Fruit fly (Drosophila melanogaster) Kc167 (cell line): ENCODE data around the gene Men.

Source experiments
- Myc ChIP-seq: fragments of >200 bp; optimal IDR thresholded peaks from 2 replicates; lab custom pipeline; 2017; ENCODE audit warnings: missing external identifiers
- Sin3A ChIP-seq: fragments of >200 bp; optimal IDR thresholded peaks from 2 replicates; lab custom pipeline; 2018; ENCODE audit warnings: missing external identifiers
- h ChIP-seq: fragments of >200 bp; optimal IDR thresholded peaks from 3 replicates; lab custom pipeline; 2018; ENCODE audit warnings: missing external identifiers
- insv ChIP-seq: fragments of >200 bp; optimal IDR thresholded peaks from 3 replicates; lab custom pipeline; 2018; ENCODE audit warnings: missing external identifiers
- psq ChIP-seq: fragments of >200 bp; optimal IDR thresholded peaks from 2 replicates; lab custom pipeline; 2017; ENCODE audit warnings: missing external identifiers
- ttk ChIP-seq: sonication (Bioruptor generic); optimal IDR thresholded peaks from 2 replicates; lab custom pipeline; 2017; ENCODE audit warnings: missing external identifiers

The Men gene

dm6 chr3R:12722392-12722914 lies at the start of gene Men:
Gene Men, minus strand, starts transcription at chr3R:12722442.
- TF ChIP-seq insv = no peak
- no peak for TF ChIP-seq h
- TF ChIP-seq psq (lab: Kevin White, UChicago) = no peak
- TF ChIP-seq Sin3A = no peak
- no peak for TF ChIP-seq Myc (lab: Kevin White, UChicago)
- no peak for TF ChIP-seq ttk (lab: Kevin White, UChicago)

- TF ChIP-seq Myc (lab: Kevin White, UChicago) = no peak
- TF ChIP-seq psq (lab: Kevin White, UChicago) = no peak
- no peak for TF ChIP-seq h
- TF ChIP-seq insv = no peak
These were observed 28.8 kb upstream of the Men start for dm6 chr3R:12751027-12751426.

DNA sequence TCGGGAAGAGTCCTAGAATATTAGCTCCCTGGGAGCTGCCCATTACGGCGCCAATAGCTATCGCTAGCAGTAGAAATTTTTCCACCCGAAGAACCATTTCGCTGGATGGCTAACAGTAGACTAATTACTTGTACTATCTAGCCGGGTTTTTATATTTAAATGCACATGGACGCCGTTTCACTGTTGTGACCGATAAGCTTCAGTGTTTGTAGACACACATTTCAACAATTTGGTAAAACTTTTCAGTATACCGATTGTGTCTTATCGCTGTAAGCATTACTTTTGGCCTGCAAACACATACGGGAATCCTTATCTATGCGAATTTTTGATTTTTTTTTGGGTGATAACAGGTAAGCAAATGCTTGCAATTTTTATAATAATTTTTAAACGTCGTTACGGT lies 21.3 kb upstream of the Men start, which contains the start of gene Ugt37A3:
Gene Ugt37A3, minus strand, starts transcription at position 101 of the 400 bp plus-strand sequence.
- TF ChIP-seq Myc (lab: Kevin White, UChicago) = no peak
- no peak for TF ChIP-seq Sin3A
- no peak for TF ChIP-seq h
- TF ChIP-seq ttk (lab: Kevin White, UChicago) = no peak
- no peak for TF ChIP-seq psq (lab: Kevin White, UChicago)
- TF ChIP-seq insv = no peak

DNA sequence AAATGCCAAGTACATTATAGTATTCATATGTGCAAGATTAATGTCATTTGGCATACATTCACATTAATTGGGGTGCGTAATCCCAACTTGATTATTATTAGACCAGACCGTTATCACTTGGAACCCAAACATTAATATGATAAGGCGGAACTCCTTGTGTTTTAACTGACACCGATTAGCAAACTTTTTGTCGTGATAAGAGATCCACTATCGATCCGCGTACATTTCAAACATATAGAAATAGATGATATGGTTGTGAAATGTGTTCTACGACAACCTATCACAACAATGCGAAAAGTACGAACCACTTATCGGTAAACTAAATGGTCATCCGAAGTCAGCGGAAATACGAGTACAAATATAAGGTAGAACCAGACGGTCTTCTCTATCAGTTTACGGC lies 17.0 kb upstream of the Men start, which contains the start of gene Ugt37A2:
Gene Ugt37A2, plus strand, starts transcription at position 396 of the 400 bp plus-strand sequence.
- TF ChIP-seq Sin3A (no peak), h (no peak), Myc (lab: Kevin White, UChicago) (no peak), insv (no peak), ttk (lab: Kevin White, UChicago) (no peak), psq (lab: Kevin White, UChicago) (no peak)

DNA sequence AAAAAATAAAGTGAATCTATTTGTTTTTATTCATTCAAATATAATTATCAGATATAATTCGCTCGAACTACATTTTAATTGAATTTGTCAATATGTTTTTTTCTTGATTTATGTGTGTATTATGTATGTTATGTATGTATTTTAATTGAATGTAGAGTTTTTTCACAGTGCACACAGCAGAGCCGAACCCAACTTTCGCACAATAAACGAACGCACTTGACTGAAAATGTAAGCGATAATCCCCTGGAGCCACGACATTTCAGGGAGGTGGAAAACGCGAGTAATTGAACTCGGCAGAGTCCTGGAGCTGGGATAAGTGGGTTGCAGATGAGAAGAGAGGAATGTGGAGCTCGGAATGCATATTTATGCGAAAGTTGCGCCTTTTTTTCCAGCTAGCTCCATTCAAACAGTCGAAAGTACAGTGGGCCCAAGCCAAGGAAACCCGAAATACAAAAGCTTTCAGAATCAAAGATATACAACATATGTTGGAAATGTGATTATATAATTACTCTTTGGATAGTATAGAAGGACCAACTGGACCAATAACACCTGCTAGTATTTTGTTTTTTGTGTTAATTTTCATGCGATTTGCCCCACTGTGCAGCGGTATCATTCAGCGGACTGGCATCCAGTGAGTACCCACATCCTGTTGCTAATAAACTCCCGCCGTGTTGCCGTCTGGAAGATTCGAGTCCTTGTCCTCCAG lies 5.9 kb upstream of the Men start:
- no peak for TF ChIP-seq ttk (lab: Kevin White, UChicago)
- no peak for TF ChIP-seq insv
- no peak for TF ChIP-seq psq (lab: Kevin White, UChicago)
- TF ChIP-seq Myc (lab: Kevin White, UChicago) = no peak
- no peak for TF ChIP-seq Sin3A
- TF ChIP-seq h = no peak

DNA sequence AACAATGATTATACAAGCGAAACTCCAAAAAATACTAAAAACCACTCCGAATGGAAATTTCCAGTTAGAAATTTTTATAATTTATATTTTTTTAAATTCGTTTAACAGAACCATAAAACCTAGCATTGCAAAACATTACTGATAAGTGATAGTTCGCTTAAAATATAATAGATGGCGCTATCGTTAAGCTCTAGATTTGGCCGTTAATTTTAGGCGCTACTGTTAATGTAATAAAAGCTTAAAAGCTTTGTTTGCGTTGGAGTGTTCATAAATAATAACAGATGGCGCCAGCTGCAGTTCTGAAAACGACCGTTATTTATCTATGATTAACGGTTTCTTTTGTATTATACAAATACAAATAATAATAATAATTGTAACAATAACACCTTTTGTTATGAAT lies 1.5 kb upstream of the Men start:
- TF ChIP-seq insv = no peak

DNA sequence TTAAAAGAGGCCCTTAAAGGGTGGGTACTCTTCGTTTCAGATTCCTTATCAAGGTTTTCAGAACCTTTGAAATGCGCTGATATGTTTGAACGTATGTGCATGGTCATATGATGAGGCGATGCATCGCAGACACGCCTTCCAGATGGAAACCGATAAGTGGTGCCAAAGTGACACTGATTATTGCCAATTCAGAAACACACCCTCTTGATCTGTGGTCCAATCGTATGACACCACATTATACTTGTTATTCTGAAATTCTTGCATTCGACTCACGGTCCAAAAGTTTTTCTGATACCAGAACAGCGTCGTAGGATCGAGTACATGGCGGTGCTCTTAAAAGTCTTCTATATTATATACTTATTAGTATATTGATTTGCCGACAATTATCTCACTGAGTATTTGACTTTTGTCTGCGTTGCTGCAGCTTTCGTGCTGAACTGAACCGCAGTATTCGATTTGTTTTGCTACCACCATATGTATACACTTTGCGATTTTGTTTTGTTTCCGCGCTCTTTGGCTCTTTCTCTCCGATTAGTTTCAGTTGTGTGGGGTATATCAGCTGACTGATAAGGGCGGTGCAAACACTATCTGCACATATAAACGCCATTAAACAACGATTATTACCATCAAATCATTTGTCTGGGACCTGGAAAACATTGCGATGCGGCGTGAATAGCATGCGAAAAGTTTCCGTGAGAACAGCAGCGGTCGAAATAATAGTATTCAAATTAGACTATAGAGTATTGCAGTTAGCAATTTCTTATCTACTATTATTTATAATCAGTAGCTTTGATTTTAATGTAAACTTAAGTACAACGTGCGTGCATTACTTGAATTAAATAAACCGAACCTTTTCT lies 1.7 kb downstream of the Men start:
- TF ChIP-seq Myc (lab: Kevin White, UChicago) (no peak), insv (no peak), psq (lab: Kevin White, UChicago) (no peak), h (no peak), ttk (lab: Kevin White, UChicago) (no peak), Sin3A (no peak)

DNA sequence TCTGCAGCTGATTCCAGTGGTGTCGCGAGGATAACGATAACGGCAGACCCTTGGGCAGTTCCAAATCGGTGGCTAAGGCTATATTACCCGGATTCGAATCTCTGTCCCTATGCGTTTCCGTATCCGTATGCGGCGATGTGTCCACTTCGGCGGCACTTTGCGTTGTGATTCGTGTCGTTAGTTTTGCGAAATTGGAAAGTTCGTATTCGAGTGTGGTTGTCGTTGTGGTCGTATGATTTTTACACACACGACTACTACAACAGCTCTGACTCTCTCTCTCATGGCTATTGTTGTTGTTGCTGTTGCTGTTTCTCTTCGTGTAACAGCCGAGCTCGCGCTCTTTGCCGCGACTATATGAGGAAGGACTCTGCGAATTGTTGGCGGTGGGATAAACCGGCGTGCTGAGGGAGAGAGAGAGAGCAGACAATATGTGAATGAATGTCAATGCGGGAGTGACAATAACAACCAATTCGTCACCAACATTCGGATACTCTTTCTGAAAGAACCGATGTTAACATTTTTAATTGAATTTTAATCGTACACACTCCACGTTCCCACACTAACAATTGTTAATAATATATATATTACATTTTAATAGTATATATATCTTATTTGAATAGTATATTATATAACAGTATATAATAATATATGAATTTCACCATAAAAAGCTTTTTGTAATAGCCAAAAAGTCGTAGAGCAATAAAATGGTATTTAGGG lies 2.5 kb downstream of the Men start:
- TF ChIP-seq psq (lab: Kevin White, UChicago) (no peak), h (no peak), Sin3A (no peak), insv (no peak), Myc (lab: Kevin White, UChicago) (no peak), ttk (lab: Kevin White, UChicago) (no peak)

DNA sequence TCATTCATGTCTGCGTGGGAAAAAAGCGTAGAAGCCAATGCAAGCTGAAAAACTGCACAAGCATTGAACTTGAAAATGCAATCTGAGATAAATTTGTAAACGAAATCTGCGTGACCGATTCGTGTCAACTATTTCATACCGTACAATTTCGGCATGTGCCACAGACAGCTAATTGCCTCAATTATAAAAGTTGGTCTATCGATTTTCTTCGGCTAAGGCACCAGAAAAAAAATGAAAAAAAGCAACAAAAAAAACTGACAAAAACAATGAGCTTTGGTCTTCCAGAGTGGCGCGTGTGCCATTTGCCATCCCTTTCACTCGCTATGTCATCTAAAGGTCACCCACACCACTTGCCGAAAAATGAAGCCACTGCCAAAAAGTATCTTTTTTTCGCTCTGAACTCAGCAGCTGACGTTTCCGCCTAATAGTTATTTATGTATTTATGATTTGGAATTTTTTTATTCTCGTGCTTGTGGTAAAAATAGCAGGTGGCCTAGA lies 3.7 kb downstream of the Men start:
- no peak for TF ChIP-seq insv
- TF ChIP-seq ttk (lab: Kevin White, UChicago) = no peak
- TF ChIP-seq Myc (lab: Kevin White, UChicago) = no peak
- no peak for TF ChIP-seq Sin3A
- TF ChIP-seq h = no peak
- TF ChIP-seq psq (lab: Kevin White, UChicago) = no peak

- no peak for TF ChIP-seq ttk (lab: Kevin White, UChicago)
- TF ChIP-seq psq (lab: Kevin White, UChicago) = no peak
- TF ChIP-seq Myc (lab: Kevin White, UChicago) = no peak
- TF ChIP-seq insv = no peak
- no peak for TF ChIP-seq h
- TF ChIP-seq Sin3A = no peak
These were observed 4.4 kb downstream of the Men start for dm6 chr3R:12717588-12718535.

dm6 chr3R:12716894-12717293 lies 5.3 kb downstream of the Men start:
- TF ChIP-seq Sin3A (no peak), ttk (lab: Kevin White, UChicago) (no peak), insv (no peak), h (no peak), psq (lab: Kevin White, UChicago) (no peak), Myc (lab: Kevin White, UChicago) (no peak)
